Worm (Caenorhabditis elegans) whole organism, L1 larva: Measurements from ENCODE around the gene trpp-12.

ENCODE experiments used
- C16A3.4 ChIP-seq: fragments of 150-350 bp; optimal IDR thresholded peaks from 2 replicates; lab custom pipeline; 2014; ENCODE audit warnings: missing biosample characterization, missing genetic modification characterization
- Y116A8C.19 ChIP-seq: sonication (generic microtip); optimal IDR thresholded peaks from 2 replicates; lab custom pipeline; 2016; ENCODE audit warnings: missing compliant biosample characterization, missing genetic modification characterization, borderline replicate concordance
- aha-1 ChIP-seq: fragments of 150-350 bp; optimal IDR thresholded peaks from 2 replicates; lab custom pipeline; 2014; ENCODE audit warnings: missing biosample characterization, missing genetic modification characterization
- ama-1 ChIP-seq: fragments of 150-350 bp; optimal IDR thresholded peaks from 2 replicates; lab custom pipeline; 2014
- blmp-1 ChIP-seq: fragments of 150-350 bp; optimal IDR thresholded peaks from 2 replicates; lab custom pipeline; 2014; ENCODE audit warnings: missing biosample characterization, missing genetic modification characterization
- ceh-63 ChIP-seq: fragments of 200-800 bp; sonication (Bioruptor generic); optimal IDR thresholded peaks from 2 replicates; lab custom pipeline; 2018; ENCODE audit warnings: mild to moderate bottlenecking, missing genetic modification characterization, missing compliant biosample characterization
- ceh-82 ChIP-seq, 3 experiments: fragments of 150-350 bp in 1 of 3; sonication (generic microtip) in 2 of 3; optimal IDR thresholded peaks; 2 replicates each; lab custom pipeline; 2014 to 2017; ENCODE audit warnings: missing biosample characterization in 3 of 3, missing genetic modification characterization in 3 of 3
- dsc-1 ChIP-seq: sonication (generic microtip); optimal IDR thresholded peaks from 2 replicates; lab custom pipeline; 2016; ENCODE audit warnings: mild to moderate bottlenecking, missing genetic modification characterization, missing compliant biosample characterization
- efl-1 ChIP-seq, 4 experiments: fragments of 150-350 bp; optimal IDR thresholded peaks in 3 of 4; peaks in 1 of 4; 1 replicate in 1 of 4; 2 replicates in 3 of 4; lab custom pipeline; 2014; ENCODE audit warnings: missing biosample characterization in 2 of 4, missing genetic modification characterization in 2 of 4, missing genetic modification reagents in 2 of 4
- efl-3 ChIP-seq: fragments of 200-800 bp; sonication (Bioruptor generic); optimal IDR thresholded peaks from 2 replicates; lab custom pipeline; 2018; ENCODE audit warnings: mild to moderate bottlenecking, missing genetic modification characterization, missing compliant biosample characterization
- ets-5 ChIP-seq: fragments of 200-800 bp; sonication (Bioruptor generic); IDR thresholded peaks from 2 replicates; pipeline ENCODE4 v1.3.6; 2022; ENCODE audit warnings: missing genetic modification characterization, missing compliant biosample characterization
- fkh-10 ChIP-seq: sonication (generic microtip); optimal IDR thresholded peaks from 2 replicates; lab custom pipeline; 2017; ENCODE audit warnings: missing biosample characterization, missing genetic modification reagents, missing genetic modification characterization
- fkh-8 ChIP-seq: sonication (generic microtip); optimal IDR thresholded peaks from 2 replicates; lab custom pipeline; 2016; ENCODE audit warnings: mild to moderate bottlenecking, missing genetic modification characterization, missing compliant biosample characterization
- grh-1 ChIP-seq: fragments of 200-800 bp; sonication (Bioruptor generic); IDR thresholded peaks from 2 replicates; pipeline ENCODE4 v1.3.6; 2022; ENCODE audit warnings: missing genetic modification reagents, missing genetic modification characterization, missing compliant biosample characterization
- hlh-17 ChIP-seq: fragments of 200-800 bp; sonication (Bioruptor generic); optimal IDR thresholded peaks from 2 replicates; lab custom pipeline; 2018; ENCODE audit warnings: missing genetic modification characterization, mild to moderate bottlenecking, missing compliant biosample characterization, moderate library complexity, borderline replicate concordance
- hlh-4 ChIP-seq: sonication (generic microtip); optimal IDR thresholded peaks from 2 replicates; lab custom pipeline; 2016; ENCODE audit warnings: mild to moderate bottlenecking, missing genetic modification characterization, missing compliant biosample characterization
- hpl-2 ChIP-seq: fragments of 150-350 bp; optimal IDR thresholded peaks from 2 replicates; lab custom pipeline; 2014; ENCODE audit warnings: missing biosample characterization, missing genetic modification reagents, missing genetic modification characterization
- irx-1 ChIP-seq: sonication (generic microtip); optimal IDR thresholded peaks from 2 replicates; lab custom pipeline; 2016; ENCODE audit warnings: missing genetic modification characterization, missing compliant biosample characterization
- isw-1 ChIP-seq: fragments of 200-800 bp; sonication (Bioruptor generic); IDR thresholded peaks from 2 replicates; pipeline ENCODE4 v1.3.6; 2022; ENCODE audit warnings: missing genetic modification characterization, missing compliant biosample characterization
- lin-13 ChIP-seq: fragments of 150-350 bp; optimal IDR thresholded peaks from 2 replicates; lab custom pipeline; 2014; ENCODE audit warnings: missing biosample characterization, missing genetic modification reagents, missing genetic modification characterization
- lin-15B ChIP-seq: fragments of 150-350 bp; sonication (generic microtip); optimal IDR thresholded peaks from 3 replicates; lab custom pipeline; 2014; ENCODE audit warnings: missing biosample characterization, missing genetic modification characterization
- lin-35 ChIP-seq, 2 experiments: fragments of 150-350 bp; optimal IDR thresholded peaks; 2 replicates each; lab custom pipeline; 2014; ENCODE audit warnings: missing biosample characterization in 2 of 2, missing genetic modification characterization in 2 of 2, missing genetic modification reagents in 2 of 2
- lir-3 ChIP-seq: sonication (generic microtip); optimal IDR thresholded peaks from 2 replicates; lab custom pipeline; 2016; ENCODE audit warnings: mild to moderate bottlenecking, missing genetic modification characterization, moderate library complexity, missing compliant biosample characterization; ENCODE audit not compliant: poor library complexity
- lsy-2 ChIP-seq, 2 experiments: fragments of 150-350 bp; optimal IDR thresholded peaks; 2 replicates each; lab custom pipeline; 2014; ENCODE audit warnings: missing biosample characterization in 2 of 2, missing genetic modification characterization in 2 of 2
- mep-1 ChIP-seq: fragments of 150-350 bp; optimal IDR thresholded peaks from 2 replicates; lab custom pipeline; 2014; ENCODE audit warnings: missing biosample characterization, missing genetic modification characterization
- nhr-11 ChIP-seq: fragments of 150-350 bp; optimal IDR thresholded peaks from 2 replicates; lab custom pipeline; 2014; ENCODE audit warnings: missing biosample characterization, missing genetic modification characterization
- nhr-20 ChIP-seq: sonication (generic microtip); optimal IDR thresholded peaks from 2 replicates; lab custom pipeline; 2016; ENCODE audit warnings: mild to moderate bottlenecking, missing genetic modification characterization, missing compliant biosample characterization
- nhr-47 ChIP-seq: sonication (generic microtip); optimal IDR thresholded peaks from 2 replicates; lab custom pipeline; 2016; ENCODE audit warnings: mild to moderate bottlenecking, missing genetic modification characterization, moderate library complexity, missing compliant biosample characterization
- nhr-71 ChIP-seq: sonication (generic microtip); optimal IDR thresholded peaks from 2 replicates; lab custom pipeline; 2016; ENCODE audit warnings: mild to moderate bottlenecking, missing genetic modification characterization, moderate library complexity, missing compliant biosample characterization
- pqm-1 ChIP-seq: sonication (generic microtip); optimal IDR thresholded peaks from 3 replicates; lab custom pipeline; 2017; ENCODE audit warnings: missing biosample characterization, missing genetic modification characterization
- skn-1 ChIP-seq: fragments of 150-350 bp; optimal IDR thresholded peaks from 2 replicates; lab custom pipeline; 2014; ENCODE audit warnings: missing biosample characterization, missing genetic modification characterization
- snpc-4 ChIP-seq: fragments of 150-350 bp; optimal IDR thresholded peaks from 2 replicates; lab custom pipeline; 2014; ENCODE audit warnings: missing biosample characterization, missing genetic modification characterization
- snu-23 ChIP-seq: sonication (generic microtip); optimal IDR thresholded peaks from 2 replicates; lab custom pipeline; 2016; ENCODE audit warnings: missing genetic modification characterization, missing compliant biosample characterization
- sptf-1 ChIP-seq: fragments of 150-350 bp; optimal IDR thresholded peaks from 2 replicates; lab custom pipeline; 2014; ENCODE audit warnings: missing biosample characterization, missing genetic modification characterization
- sup-37 ChIP-seq: fragments of 200-800 bp; sonication (Bioruptor generic); optimal IDR thresholded peaks from 2 replicates; lab custom pipeline; 2018; ENCODE audit warnings: mild to moderate bottlenecking, missing genetic modification characterization, missing compliant biosample characterization
- swsn-7 ChIP-seq: sonication (generic microtip); optimal IDR thresholded peaks from 2 replicates; lab custom pipeline; 2016; ENCODE audit warnings: missing genetic modification characterization, missing compliant biosample characterization
- tlp-1 ChIP-seq: fragments of 150-350 bp; optimal IDR thresholded peaks from 2 replicates; lab custom pipeline; 2014; ENCODE audit warnings: missing biosample characterization, missing genetic modification characterization
- unc-30 ChIP-seq: sonication (generic microtip); optimal IDR thresholded peaks from 2 replicates; lab custom pipeline; 2017; ENCODE audit warnings: missing biosample characterization, missing genetic modification characterization
- unc-62 ChIP-seq: fragments of 150-350 bp; optimal IDR thresholded peaks from 2 replicates; lab custom pipeline; 2014; ENCODE audit warnings: missing biosample characterization, missing genetic modification reagents, missing genetic modification characterization
- unc-86 ChIP-seq: sonication (generic microtip); optimal IDR thresholded peaks from 2 replicates; lab custom pipeline; 2016; ENCODE audit warnings: missing genetic modification characterization, missing compliant biosample characterization
- vab-15 ChIP-seq: sonication (generic microtip); optimal IDR thresholded peaks from 2 replicates; lab custom pipeline; 2017; ENCODE audit warnings: missing genotype, mild to moderate bottlenecking, missing genetic modification characterization, missing compliant biosample characterization
- zag-1 ChIP-seq: fragments of 150-350 bp; optimal IDR thresholded peaks from 2 replicates; lab custom pipeline; 2014; ENCODE audit warnings: missing biosample characterization, missing genetic modification characterization
- zip-4 ChIP-seq: fragments of 200-800 bp; sonication (Bioruptor generic); optimal IDR thresholded peaks from 2 replicates; lab custom pipeline; 2018; ENCODE audit warnings: mild to moderate bottlenecking, missing genetic modification characterization, moderate library complexity, missing compliant biosample characterization
- ztf-11 ChIP-seq, 2 experiments: sonication (generic microtip); optimal IDR thresholded peaks; 2 replicates each; lab custom pipeline; 2016 to 2017; ENCODE audit warnings: missing genetic modification characterization in 2 of 2, missing biosample characterization in 1 of 2, missing compliant biosample characterization in 1 of 2
- ztf-4 ChIP-seq: fragments of 150-350 bp; optimal IDR thresholded peaks from 2 replicates; lab custom pipeline; 2014; ENCODE audit warnings: missing biosample characterization, missing genetic modification characterization

trpp-12 gene

DNA sequence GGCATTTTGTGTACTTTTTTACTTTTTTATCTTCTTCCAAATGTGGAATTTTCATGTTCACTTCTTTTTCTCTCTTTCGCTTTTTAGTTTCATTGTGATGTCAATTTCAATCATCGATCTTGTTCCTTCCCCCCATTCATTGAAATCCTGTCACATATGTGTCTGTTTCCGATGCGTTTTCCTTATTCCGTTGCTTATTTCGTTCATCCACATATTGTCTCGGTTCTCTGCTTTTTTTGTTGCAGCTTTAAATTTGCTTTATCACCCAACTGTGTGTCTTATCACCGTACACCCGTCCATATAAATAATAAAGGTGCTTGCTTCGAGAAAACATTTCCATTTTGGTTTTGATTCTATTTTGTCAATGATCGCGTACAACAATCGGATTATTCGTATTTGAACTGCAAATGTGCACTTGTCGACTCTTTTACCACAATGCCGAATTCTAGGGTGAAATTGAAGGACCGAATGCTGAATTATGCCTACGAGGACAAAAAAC, at the start of gene trpp-12, which contains the start of gene C43H6.12:
Gene trpp-12, plus strand, starts transcription at position 449 of the 499 bp plus-strand sequence.
Gene C43H6.12, plus strand, starts transcription at position 365 of the 499 bp plus-strand sequence.
- no peak for TF ChIP-seq nhr-11
- TF ChIP-seq lin-15B (tag; lab: Kevin White, UChicago): no peak
- no peak for TF ChIP-seq lir-3 (tag; lab: Kevin White, UChicago)
- no peak for TF ChIP-seq unc-62
- TF ChIP-seq nhr-71 (tag; lab: Kevin White, UChicago): no peak
- TF ChIP-seq swsn-7 (tag; lab: Kevin White, UChicago): no peak
- TF ChIP-seq lsy-2 (tag; optimal IDR thresholded peaks at IDR 0.05; lab: Kevin White, UChicago): no peak
- TF ChIP-seq C16A3.4 (tag; lab: Kevin White, UChicago): no peak
- no peak for TF ChIP-seq ceh-82 (tag; optimal IDR thresholded peaks at IDR 0.05; lab: Kevin White, UChicago)
- no peak for TF ChIP-seq hlh-17
- no peak for TF ChIP-seq dsc-1 (tag; lab: Kevin White, UChicago)
- TF ChIP-seq fkh-10: no peak
- no peak for TF ChIP-seq nhr-47 (tag; lab: Kevin White, UChicago)
- TF ChIP-seq ztf-11 (tag; optimal IDR thresholded peaks at IDR 0.05; lab: Kevin White, UChicago): no peak
- no peak for TF ChIP-seq aha-1 (tag; lab: Kevin White, UChicago)
- no peak for TF ChIP-seq skn-1 (tag; lab: Kevin White, UChicago)
- TF ChIP-seq unc-30 (tag; lab: Kevin White, UChicago): no peak
- TF ChIP-seq irx-1 (tag; lab: Kevin White, UChicago): no peak
- TF ChIP-seq hlh-4 (tag; lab: Kevin White, UChicago): no peak

DNA sequence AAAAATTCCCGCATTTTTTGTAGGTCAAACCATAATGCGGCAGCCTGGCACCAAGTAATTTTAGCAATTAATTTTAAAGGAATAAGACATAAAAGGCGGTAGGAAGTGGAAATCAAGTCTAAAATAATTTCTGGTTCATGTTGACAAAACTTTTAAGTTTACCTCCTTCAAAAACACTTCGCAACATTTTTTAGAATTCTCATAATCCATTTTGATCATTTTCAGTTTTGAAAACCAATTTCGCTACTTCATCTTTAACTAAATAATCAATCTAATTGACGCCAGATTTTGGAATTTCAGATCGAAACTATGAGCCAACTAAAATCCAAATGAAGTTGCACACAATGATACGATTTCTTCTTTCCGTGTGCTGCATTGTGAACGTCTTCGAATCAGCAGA, 49.7 kb upstream of the trpp-12 start, which contains the start of gene lgc-40:
Gene lgc-40, plus strand, starts transcription at position 301 of the 400 bp plus-strand sequence.
- TF ChIP-seq efl-1 (optimal IDR thresholded peaks at IDR 0.05; lab: Kevin White, UChicago) (no peak), efl-1 (GFP tag; optimal IDR thresholded peaks at IDR 0.05 in 1 of 2; lab: Kevin White, UChicago) (peak in 1 of 2 experiments; percentile 73), vab-15 (tag; lab: Kevin White, UChicago) (no peak)
- TF ChIP-seq, all 84 proteins: peak for 1

DNA sequence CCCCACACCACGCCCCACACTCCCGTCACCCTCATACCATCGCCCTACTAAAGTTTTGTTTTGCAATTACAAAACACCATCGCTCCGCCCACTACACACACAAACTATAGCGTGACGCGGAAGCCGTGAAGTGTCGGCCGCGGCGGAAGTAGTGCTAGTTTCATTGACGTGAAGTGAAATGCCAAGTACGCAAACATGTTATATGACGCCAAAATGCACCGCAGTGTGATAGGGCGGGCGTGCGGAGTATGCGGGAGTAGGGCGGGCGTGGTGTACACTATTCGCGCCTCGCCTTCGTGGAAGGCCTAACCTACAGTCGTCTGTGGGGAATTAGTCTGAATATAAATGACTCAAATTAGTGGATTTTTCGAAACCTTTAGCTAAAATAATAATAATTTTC, 46.6 kb upstream of the trpp-12 start:
- TF ChIP-seq snpc-4 (tag; lab: Kevin White, UChicago) (peak; percentile 65), isw-1 (no peak)

DNA sequence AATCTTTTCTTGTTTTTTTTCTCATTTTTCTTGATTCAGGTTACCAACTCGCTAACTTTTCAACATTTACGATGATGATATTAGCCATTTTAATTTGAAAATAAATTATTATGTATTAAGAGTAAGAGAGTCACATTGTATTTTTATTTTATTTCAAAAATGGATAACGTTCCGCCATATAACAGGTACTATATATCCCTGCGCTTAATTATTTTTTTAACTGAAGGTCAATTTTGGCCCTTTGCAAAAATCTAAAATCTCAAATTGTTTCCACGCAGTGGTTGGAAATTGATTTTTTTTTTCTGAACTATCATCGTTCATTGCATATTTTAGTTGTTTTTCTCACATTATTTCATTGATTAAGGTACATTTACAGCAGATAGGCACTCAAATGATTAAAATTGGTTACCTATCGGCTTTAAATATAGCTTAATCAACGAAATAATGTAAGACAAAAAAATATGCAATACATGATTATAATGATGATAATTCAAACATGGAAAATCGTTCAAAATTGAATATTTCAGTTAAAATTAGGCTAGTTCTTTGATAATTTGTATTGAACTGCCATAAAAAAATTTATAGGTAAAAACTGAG, 44.7 kb upstream of the trpp-12 start:
- TF ChIP-seq zip-4 (GFP tag; lab: Kevin White, UChicago) (peak; percentile 65), ama-1 (lab: Kevin White, UChicago) (no peak), nhr-71 (tag; lab: Kevin White, UChicago) (peak; percentile 91), pqm-1 (tag; lab: Kevin White, UChicago) (no peak), Y116A8C.19 (tag; lab: Kevin White, UChicago) (no peak), sptf-1 (tag; lab: Kevin White, UChicago) (no peak), grh-1 (GFP tag; lab: Robert Waterston, UW) (peak; percentile 82), tlp-1 (no peak), fkh-10 (peak; percentile 78), ets-5 (no peak), lin-35 (GFP tag; optimal IDR thresholded peaks at IDR 0.05; lab: Kevin White, UChicago) (peak; percentile 24 to 81), nhr-20 (tag; lab: Kevin White, UChicago) (peak; percentile 87), irx-1 (tag; lab: Kevin White, UChicago) (peak; percentile 85), efl-1 (optimal IDR thresholded peaks at IDR 0.05; lab: Kevin White, UChicago) (peak; percentile 55 to 62), efl-1 (GFP tag; optimal IDR thresholded peaks at IDR 0.05 in 1 of 2; lab: Kevin White, UChicago) (peak in 1 of 2 experiments; percentile 94), hpl-2 (GFP tag; lab: Kevin White, UChicago) (peak; percentile 96), blmp-1 (tag; lab: Kevin White, UChicago) (no peak), zag-1 (tag; lab: Kevin White, UChicago) (no peak), lin-13 (GFP tag; lab: Kevin White, UChicago) (peak; percentile 85), mep-1 (tag; lab: Kevin White, UChicago) (peak; percentile 94), snu-23 (GFP tag; lab: Kevin White, UChicago) (peak; percentile 95), ceh-82 (tag; optimal IDR thresholded peaks at IDR 0.05; lab: Kevin White, UChicago) (peak; percentile 52 to 85 (median 81)), fkh-8 (tag; lab: Kevin White, UChicago) (peak; percentile 89), sup-37 (peak; percentile 31), swsn-7 (tag; lab: Kevin White, UChicago) (peak; percentile 79), efl-3 (GFP tag; lab: Kevin White, UChicago) (peak; percentile 72), aha-1 (tag; lab: Kevin White, UChicago) (no peak), ceh-63 (GFP tag; lab: Kevin White, UChicago) (no peak), ztf-4 (tag; lab: Kevin White, UChicago) (peak; percentile 81), vab-15 (tag; lab: Kevin White, UChicago) (no peak), unc-86 (tag; lab: Kevin White, UChicago) (no peak)
